Worm (Caenorhabditis elegans) whole organism, L4/young adult: ENCODE measurements around the gene C12D8.21.

Experiments used
- W03F9.2 ChIP-seq: fragments of 150-350 bp; optimal IDR thresholded peaks from 2 replicates; lab custom pipeline; 2014; ENCODE audit warnings: missing biosample characterization, missing genetic modification characterization
- dao-5 ChIP-seq: sonication (generic microtip); optimal IDR thresholded peaks from 2 replicates; lab custom pipeline; 2016; ENCODE audit warnings: missing genotype, missing genetic modification characterization, moderate library complexity, missing compliant biosample characterization
- him-1 ChIP-seq: sonication (generic microtip); optimal IDR thresholded peaks from 2 replicates; lab custom pipeline; 2016; ENCODE audit warnings: missing genotype, missing genetic modification reagents, missing genetic modification characterization, missing compliant biosample characterization

- TF ChIP-seq him-1 (tag; lab: Kevin White, UChicago) (no peak), dao-5 (tag; lab: Kevin White, UChicago) (no peak), W03F9.2 (tag; lab: Kevin White, UChicago) (no peak)
Measured at ce11 chrV:10276038-10276437, 35.0 kb upstream of the C12D8.21 start.
